Worm (Caenorhabditis elegans) whole organism, late embryonic: ENCODE measurements around the gene T25G12.11.

Experiments used
- Y22D7AL.16 ChIP-seq: sonication (generic microtip); optimal IDR thresholded peaks from 2 replicates; lab custom pipeline; 2016; ENCODE audit warnings: missing genetic modification characterization, missing compliant biosample characterization
- ama-1 ChIP-seq: fragments of 150-350 bp; optimal IDR thresholded peaks from 2 replicates; lab custom pipeline; 2014
- elt-2 ChIP-seq: sonication (generic microtip); optimal IDR thresholded peaks from 2 replicates; lab custom pipeline; 2016; ENCODE audit warnings: missing genetic modification reagents, missing genetic modification characterization, missing compliant biosample characterization
- elt-4 ChIP-seq: sonication (generic microtip); optimal IDR thresholded peaks from 2 replicates; lab custom pipeline; 2016; ENCODE audit warnings: missing genetic modification characterization, missing compliant biosample characterization
- fkh-10 ChIP-seq: fragments of 150-350 bp; optimal IDR thresholded peaks from 2 replicates; lab custom pipeline; 2014; ENCODE audit warnings: missing biosample characterization, missing genetic modification reagents, missing genetic modification characterization
- hlh-30 ChIP-seq: sonication (generic microtip); optimal IDR thresholded peaks from 2 replicates; lab custom pipeline; 2017; ENCODE audit warnings: antibody characterized with exemption, missing genetic modification characterization, missing compliant biosample characterization; ENCODE audit not compliant: insufficient read depth
- nfya-1 ChIP-seq: sonication (generic microtip); optimal IDR thresholded peaks from 2 replicates; lab custom pipeline; 2017; ENCODE audit warnings: missing genetic modification characterization, mild to moderate bottlenecking, missing compliant biosample characterization, antibody characterized with exemption, moderate library complexity
- nhr-11 ChIP-seq: fragments of 150-350 bp; optimal IDR thresholded peaks from 2 replicates; lab custom pipeline; 2014; ENCODE audit warnings: missing biosample characterization, missing genetic modification characterization
- rnt-1 ChIP-seq: sonication (generic microtip); optimal IDR thresholded peaks from 2 replicates; lab custom pipeline; 2016; ENCODE audit warnings: missing genetic modification characterization, missing compliant biosample characterization
- sdc-2 ChIP-seq: sonication (generic microtip); optimal IDR thresholded peaks from 2 replicates; lab custom pipeline; 2016; ENCODE audit warnings: missing genotype, missing genetic modification characterization, missing compliant biosample characterization
- sox-4 ChIP-seq: sonication (generic microtip); optimal IDR thresholded peaks from 2 replicates; lab custom pipeline; 2017; ENCODE audit warnings: mild to moderate bottlenecking, missing genetic modification characterization, inconsistent platforms, missing compliant biosample characterization
- ztf-16 ChIP-seq: sonication (generic microtip); optimal IDR thresholded peaks from 2 replicates; lab custom pipeline; 2017; ENCODE audit warnings: missing genetic modification characterization, missing compliant biosample characterization

DNA sequence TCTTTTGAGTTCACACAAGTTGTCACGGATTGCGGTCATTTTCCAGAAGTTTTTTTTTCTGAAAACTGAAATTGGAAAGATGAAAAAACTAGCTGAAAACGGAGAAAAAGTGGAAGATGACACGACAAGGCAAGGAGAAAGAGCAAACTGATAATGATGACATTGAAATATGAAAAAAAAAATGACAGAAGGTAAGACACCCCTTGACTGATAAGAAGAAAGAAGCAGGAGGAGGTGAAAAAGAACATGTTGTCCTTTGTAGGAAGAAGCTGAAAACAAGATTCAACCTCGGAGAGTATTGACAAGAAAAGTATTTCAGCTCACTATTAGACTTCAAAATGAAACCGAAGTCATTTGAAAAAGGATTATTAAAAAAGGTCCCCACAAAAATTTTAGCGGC is 42.3 kb downstream of the T25G12.11 start, which contains the start of gene B0302.5:
- TF ChIP-seq nhr-11 (tag; lab: Kevin White, UChicago) (no peak), hlh-30 (tag; lab: Kevin White, UChicago) (no peak), nfya-1 (tag; lab: Kevin White, UChicago) (no peak), sdc-2 (no peak), ama-1 (lab: Kevin White, UChicago) (no peak), sox-4 (tag; lab: Kevin White, UChicago) (no peak), elt-2 (tag; lab: Kevin White, UChicago) (no peak), rnt-1 (tag; lab: Kevin White, UChicago) (no peak), ztf-16 (no peak), fkh-10 (GFP tag; lab: Kevin White, UChicago) (no peak), Y22D7AL.16 (tag; lab: Kevin White, UChicago) (no peak), elt-4 (tag; lab: Kevin White, UChicago) (no peak)
